Fruit fly (Drosophila melanogaster) whole organism, embryonic: ENCODE data around the gene Ogdh.

ENCODE experiments used
- CG1024 ChIP-seq: fragments of 200-800 bp; sonication (Bioruptor generic); IDR thresholded peaks from 2 replicates; pipeline ENCODE4 v1.3.6; 2022; ENCODE audit warnings: missing biosample characterization, missing genetic modification characterization
- CG7928 ChIP-seq: fragments of 200-800 bp; sonication (Bioruptor generic); optimal IDR thresholded peaks from 2 replicates; lab custom pipeline; 2017; ENCODE audit warnings: missing biosample characterization, mild to moderate bottlenecking, missing genetic modification characterization
- ara ChIP-seq: fragments of 200-800 bp; sonication (Bioruptor generic); IDR thresholded peaks from 2 replicates; pipeline ENCODE4 v1.3.6; 2022; ENCODE audit warnings: missing biosample characterization, missing genetic modification characterization
- bab2 ChIP-seq: fragments of 200-800 bp; sonication (Bioruptor generic); optimal IDR thresholded peaks from 2 replicates; lab custom pipeline; 2016; ENCODE audit warnings: missing biosample characterization, missing genetic modification characterization
- dimm ChIP-seq: fragments of 200-800 bp; sonication (Bioruptor generic); IDR thresholded peaks from 2 replicates; pipeline ENCODE4 v1.3.6; 2022; ENCODE audit warnings: missing biosample characterization, missing genetic modification characterization

- no peak for TF ChIP-seq CG7928 (GFP tag; lab: Kevin White, UChicago)
- TF ChIP-seq CG1024 (GFP tag; lab: Robert Waterston, UW): no peak
- no peak for TF ChIP-seq dimm
- TF ChIP-seq bab2 (GFP tag; lab: Kevin White, UChicago): no peak
- no peak for TF ChIP-seq ara (GFP tag; lab: Robert Waterston, UW)
Observed at dm6 chr3L:16977311-16977710, 22.7 kb downstream of the Ogdh start.
